Fruit fly (Drosophila melanogaster) S2 (cell line): Measurements from ENCODE around the gene CG7362.

Experiments
- CG8478 ChIP-seq: fragments of >200 bp; optimal IDR thresholded peaks from 2 replicates; lab custom pipeline; 2018
- CTCF ChIP-seq, 2 experiments: fragments of >200 bp; optimal IDR thresholded peaks; 2 replicates each; lab custom pipeline; 2018

- TF ChIP-seq CG8478 (no peak), CTCF (optimal IDR thresholded peaks at IDR 0.05; lab: Kevin White, UChicago) (peak; percentile 30 to 48)
Measured at dm6 chr3R:14740658-14741191, 13.5 kb downstream of the CG7362 start.
